Worm (Caenorhabditis elegans) whole organism, young adult: ENCODE results near the gene srw-124.

ENCODE experiments used
- B0035.1 ChIP-seq: sonication (generic microtip); optimal IDR thresholded peaks from 2 replicates; lab custom pipeline; 2016; ENCODE audit warnings: missing genetic modification characterization, mild to moderate bottlenecking, missing compliant biosample characterization, missing genotype, missing genetic modification reagents
- C17E4.6 ChIP-seq: fragments of 200-800 bp; sonication (Bioruptor generic); IDR thresholded peaks from 2 replicates; pipeline ENCODE4 v1.3.6; 2022; ENCODE audit warnings: missing genetic modification reagents, missing genetic modification characterization, missing compliant biosample characterization
- F10E7.11 ChIP-seq: sonication (generic microtip); optimal IDR thresholded peaks from 2 replicates; lab custom pipeline; 2017; ENCODE audit warnings: mild to moderate bottlenecking, missing genetic modification characterization, moderate library complexity, missing compliant biosample characterization
- F33H1.4 ChIP-seq: fragments of 200-800 bp; sonication (Bioruptor generic); IDR thresholded peaks from 2 replicates; pipeline ENCODE4 v1.3.6; 2022; ENCODE audit warnings: missing genetic modification reagents, missing genetic modification characterization, missing compliant biosample characterization
- F37B4.10 ChIP-seq: fragments of 200-800 bp; sonication (Bioruptor generic); IDR thresholded peaks from 2 replicates; pipeline ENCODE4 v1.3.6; 2022; ENCODE audit warnings: missing genetic modification characterization, missing compliant biosample characterization
- F39B2.1 ChIP-seq: fragments of 200-800 bp; sonication (Bioruptor generic); IDR thresholded peaks from 2 replicates; pipeline ENCODE4 v1.3.6; 2022; ENCODE audit warnings: missing genetic modification reagents, missing genetic modification characterization, missing compliant biosample characterization
- F49E8.2 ChIP-seq: sonication (generic microtip); optimal IDR thresholded peaks from 3 replicates; lab custom pipeline; 2017; ENCODE audit warnings: missing genetic modification characterization, mild to moderate bottlenecking, missing compliant biosample characterization, antibody characterized with exemption, moderate library complexity; ENCODE audit not compliant: insufficient read depth
- F55B11.4 ChIP-seq: sonication (generic microtip); optimal IDR thresholded peaks from 2 replicates; lab custom pipeline; 2016; ENCODE audit warnings: missing compliant biosample characterization, missing genetic modification characterization, borderline replicate concordance; ENCODE audit not compliant: insufficient read depth
- T07F8.4 ChIP-seq: sonication (generic microtip); optimal IDR thresholded peaks from 2 replicates; lab custom pipeline; 2016; ENCODE audit warnings: mild to moderate bottlenecking, missing genetic modification characterization, moderate library complexity, missing compliant biosample characterization
- T26A5.8 ChIP-seq: sonication (generic microtip); optimal IDR thresholded peaks from 2 replicates; lab custom pipeline; 2016; ENCODE audit warnings: missing genetic modification characterization, missing compliant biosample characterization
- Y53G8AR.9 ChIP-seq: fragments of 200-800 bp; sonication (Bioruptor generic); conservative IDR thresholded peaks from 2 replicates; pipeline ENCODE4 v1.3.6; 2022; ENCODE audit warnings: missing genetic modification reagents, missing genetic modification characterization, missing compliant biosample characterization
- Y67H2A.10 ChIP-seq: fragments of 200-800 bp; sonication (Bioruptor generic); conservative IDR thresholded peaks from 2 replicates; pipeline ENCODE4 v1.3.6; 2022; ENCODE audit warnings: missing genetic modification reagents, missing genetic modification characterization, missing compliant biosample characterization
- akir-1 ChIP-seq: fragments of 200-800 bp; sonication (Bioruptor generic); optimal IDR thresholded peaks from 2 replicates; lab custom pipeline; 2018; ENCODE audit warnings: mild to moderate bottlenecking, missing genetic modification characterization, moderate library complexity, missing compliant biosample characterization
- aptf-2 ChIP-seq: fragments of 200-800 bp; sonication (Bioruptor generic); conservative IDR thresholded peaks from 2 replicates; pipeline ENCODE4 v1.3.6; 2022; ENCODE audit warnings: missing genetic modification reagents, missing genetic modification characterization, missing compliant biosample characterization
- atf-7 ChIP-seq: sonication (generic microtip); optimal IDR thresholded peaks from 2 replicates; lab custom pipeline; 2017; ENCODE audit warnings: mild to moderate bottlenecking, missing genetic modification characterization, missing compliant biosample characterization
- attf-6 ChIP-seq: fragments of 200-800 bp; sonication (Bioruptor generic); IDR thresholded peaks from 2 replicates; pipeline ENCODE4 v1.3.6; 2022; ENCODE audit warnings: missing genetic modification reagents, missing genetic modification characterization, missing compliant biosample characterization
- cebp-1 ChIP-seq, 2 experiments: fragments of 200-800 bp in 1 of 2; sonication (Bioruptor generic) in 1 of 2; sonication (generic microtip) in 1 of 2; IDR thresholded peaks in 1 of 2; optimal IDR thresholded peaks in 1 of 2; 2 replicates each; pipeline versions ENCODE4 v1.3.6 to Lab custom; 2017 to 2022; ENCODE audit warnings: missing compliant biosample characterization in 2 of 2, missing genetic modification characterization in 2 of 2, mild to moderate bottlenecking in 1 of 2, missing genetic modification reagents in 1 of 2, moderate library complexity in 1 of 2
- ceh-40 ChIP-seq: fragments of 200-800 bp; sonication (Bioruptor generic); IDR thresholded peaks from 2 replicates; pipeline ENCODE4 v1.3.6; 2022; ENCODE audit warnings: missing genetic modification characterization, missing compliant biosample characterization
- ceh-58 ChIP-seq: fragments of 200-800 bp; sonication (Bioruptor generic); IDR thresholded peaks from 2 replicates; pipeline ENCODE4 v1.3.6; 2022; ENCODE audit warnings: missing genetic modification characterization, missing compliant biosample characterization
- dox-1 ChIP-seq: fragments of 200-800 bp; sonication (Bioruptor generic); IDR thresholded peaks from 2 replicates; pipeline ENCODE4 v1.3.6; 2022; ENCODE audit warnings: missing genetic modification reagents, missing genetic modification characterization, missing compliant biosample characterization
- dpl-1 ChIP-seq: fragments of 150-350 bp; optimal IDR thresholded peaks from 2 replicates; lab custom pipeline; 2014; ENCODE audit warnings: missing biosample characterization, missing genetic modification reagents, missing genetic modification characterization
- ets-4 ChIP-seq: fragments of 200-800 bp; sonication (Bioruptor generic); optimal IDR thresholded peaks from 2 replicates; lab custom pipeline; 2018; ENCODE audit warnings: mild to moderate bottlenecking, missing genetic modification characterization, missing compliant biosample characterization
- fkh-3 ChIP-seq: sonication (generic microtip); optimal IDR thresholded peaks from 2 replicates; lab custom pipeline; 2016; ENCODE audit warnings: mild to moderate bottlenecking, missing genetic modification characterization, missing compliant biosample characterization
- hlh-26 ChIP-seq: fragments of 200-800 bp; sonication (Bioruptor generic); conservative IDR thresholded peaks from 2 replicates; pipeline ENCODE4 v1.3.6; 2022; ENCODE audit warnings: missing genetic modification reagents, missing genetic modification characterization, missing compliant biosample characterization
- hrde-1 ChIP-seq: sonication (generic microtip); optimal IDR thresholded peaks from 2 replicates; lab custom pipeline; 2016; ENCODE audit warnings: missing genetic modification characterization, mild to moderate bottlenecking, missing compliant biosample characterization, moderate library complexity, missing genotype, missing genetic modification reagents, borderline replicate concordance
- lag-1 ChIP-seq: fragments of 200-800 bp; sonication (Bioruptor generic); IDR thresholded peaks from 2 replicates; pipeline ENCODE4 v1.3.6; 2022; ENCODE audit warnings: missing genetic modification reagents, missing genetic modification characterization, missing compliant biosample characterization
- let-526 ChIP-seq: fragments of 200-800 bp; sonication (Bioruptor generic); IDR thresholded peaks from 2 replicates; pipeline ENCODE4 v1.3.6; 2022; ENCODE audit warnings: missing genetic modification reagents, missing genetic modification characterization, missing compliant biosample characterization
- let-607 ChIP-seq, 2 experiments: fragments of 200-800 bp in 1 of 2; sonication (Bioruptor generic) in 1 of 2; sonication (generic microtip) in 1 of 2; optimal IDR thresholded peaks; 2 replicates each; lab custom pipeline; 2016 to 2018; ENCODE audit warnings: mild to moderate bottlenecking in 2 of 2, missing compliant biosample characterization in 2 of 2, missing genetic modification characterization in 2 of 2, moderate library complexity in 2 of 2, missing genotype in 1 of 2
- lin-35 ChIP-seq, 3 experiments: fragments of 150-350 bp in 2 of 3; sonication (generic microtip) in 1 of 3; optimal IDR thresholded peaks; 2 replicates each; lab custom pipeline; 2014 to 2018; ENCODE audit warnings: missing biosample characterization in 3 of 3, missing genetic modification characterization in 3 of 3, missing genetic modification reagents in 3 of 3
- lsl-1 ChIP-seq: fragments of 200-800 bp; sonication (Bioruptor generic); optimal IDR thresholded peaks from 2 replicates; lab custom pipeline; 2018; ENCODE audit warnings: mild to moderate bottlenecking, missing genetic modification characterization, moderate library complexity, missing compliant biosample characterization
- lsy-27 ChIP-seq: sonication (generic microtip); optimal IDR thresholded peaks from 2 replicates; lab custom pipeline; 2017; ENCODE audit warnings: missing genetic modification characterization, mild to moderate bottlenecking, missing compliant biosample characterization, antibody characterized with exemption, missing genotype, borderline replicate concordance; ENCODE audit not compliant: insufficient read depth
- madf-3 ChIP-seq: fragments of 200-800 bp; sonication (Bioruptor generic); IDR thresholded peaks from 2 replicates; pipeline ENCODE4 v1.3.6; 2022; ENCODE audit warnings: missing genetic modification reagents, missing genetic modification characterization, missing compliant biosample characterization
- madf-8 ChIP-seq: fragments of 200-800 bp; sonication (Bioruptor generic); conservative IDR thresholded peaks from 2 replicates; pipeline ENCODE4 v1.3.6; 2022; ENCODE audit warnings: missing genetic modification reagents, missing genetic modification characterization, missing compliant biosample characterization
- mxl-1 ChIP-seq: sonication (generic microtip); optimal IDR thresholded peaks from 2 replicates; lab custom pipeline; 2016; ENCODE audit warnings: missing genetic modification characterization, missing compliant biosample characterization
- nfya-1 ChIP-seq: sonication (generic microtip); optimal IDR thresholded peaks from 2 replicates; lab custom pipeline; 2017; ENCODE audit warnings: antibody characterized with exemption, missing compliant biosample characterization, missing genetic modification characterization, borderline replicate concordance; ENCODE audit not compliant: insufficient read depth
- nfya-2 ChIP-seq: fragments of 200-800 bp; sonication (Bioruptor generic); IDR thresholded peaks from 2 replicates; pipeline ENCODE4 v1.3.6; 2022; ENCODE audit warnings: missing genetic modification reagents, missing genetic modification characterization, missing compliant biosample characterization
- nfyb-1 ChIP-seq: fragments of 200-800 bp; sonication (Bioruptor generic); IDR thresholded peaks from 2 replicates; pipeline ENCODE4 v1.3.6; 2022; ENCODE audit warnings: missing genetic modification reagents, missing genetic modification characterization, missing compliant biosample characterization
- repo-1 ChIP-seq: sonication (generic microtip); optimal IDR thresholded peaks from 2 replicates; lab custom pipeline; 2017; ENCODE audit warnings: mild to moderate bottlenecking, missing genetic modification characterization, missing compliant biosample characterization
- sea-2 ChIP-seq: fragments of 200-800 bp; sonication (Bioruptor generic); IDR thresholded peaks from 2 replicates; pipeline ENCODE4 v1.3.6; 2022; ENCODE audit warnings: missing genetic modification characterization, missing compliant biosample characterization
- snpc-1.3 ChIP-seq: sonication (generic microtip); optimal IDR thresholded peaks from 2 replicates; lab custom pipeline; 2017; ENCODE audit warnings: missing genetic modification characterization, mild to moderate bottlenecking, missing compliant biosample characterization, antibody characterized with exemption, moderate library complexity, missing genotype, missing genetic modification reagents; ENCODE audit not compliant: insufficient read depth
- snpc-4 ChIP-seq, 5 experiments: fragments of 150-350 bp in 1 of 5; sonication (generic microtip) in 4 of 5; optimal IDR thresholded peaks; 2 replicates each; lab custom pipeline; 2014 to 2018; ENCODE audit warnings: missing genetic modification characterization in 5 of 5, missing biosample characterization in 3 of 5, antibody characterized with exemption in 2 of 5, mild to moderate bottlenecking in 2 of 5, missing compliant biosample characterization in 2 of 5, missing genotype in 2 of 5, moderate library complexity in 2 of 5, missing genetic modification reagents in 1 of 5
- zfh-2 ChIP-seq: fragments of 200-800 bp; sonication (Bioruptor generic); conservative IDR thresholded peaks from 2 replicates; pipeline ENCODE4 v1.3.6; 2022; ENCODE audit warnings: missing genetic modification reagents, missing genetic modification characterization, missing compliant biosample characterization
- ztf-26 ChIP-seq: sonication (generic microtip); optimal IDR thresholded peaks from 2 replicates; lab custom pipeline; 2017; ENCODE audit warnings: missing genetic modification characterization, missing compliant biosample characterization
- ztf-3 ChIP-seq: fragments of 200-800 bp; sonication (Bioruptor generic); optimal IDR thresholded peaks from 2 replicates; lab custom pipeline; 2018; ENCODE audit warnings: mild to moderate bottlenecking, missing genetic modification characterization, missing compliant biosample characterization

The srw-124 gene

ce11 chrV:2976287-2976686 is at the start of gene srw-124:
TSS of gene srw-124 (plus strand) at chrV:2976587.
- TF ChIP-seq F37B4.10 (GFP tag; lab: Robert Waterston, UW) = no peak
- TF ChIP-seq ceh-40 = no peak
- TF ChIP-seq F39B2.1 (GFP tag; lab: Robert Waterston, UW) = no peak
- no peak for TF ChIP-seq Y67H2A.10
- TF ChIP-seq Y53G8AR.9 (GFP tag; lab: Robert Waterston, UW) = no peak
- no peak for TF ChIP-seq madf-8 (GFP tag; lab: Robert Waterston, UW)
- TF ChIP-seq repo-1 (tag; lab: Kevin White, UChicago) = no peak
- TF ChIP-seq mxl-1 (tag; lab: Kevin White, UChicago) = no peak
- TF ChIP-seq sea-2 (GFP tag; lab: Robert Waterston, UW) = no peak
- TF ChIP-seq atf-7 (tag; lab: Kevin White, UChicago) = no peak
- TF ChIP-seq C17E4.6 (GFP tag; lab: Robert Waterston, UW) = no peak
- no peak for TF ChIP-seq fkh-3
- TF ChIP-seq lsl-1 (GFP tag; lab: Kevin White, UChicago) = no peak
- no peak for TF ChIP-seq lin-35 (GFP tag; optimal IDR thresholded peaks at IDR 0.05; lab: Kevin White, UChicago)

ce11 chrV:2927553-2927952 is 48.8 kb upstream of the srw-124 start, which contains the start of gene C31B8.12:
TSS of gene C31B8.12 (minus strand) at chrV:2927653.
- TF ChIP-seq madf-3 (GFP tag; lab: Robert Waterston, UW) (no peak), T07F8.4 (tag; lab: Kevin White, UChicago) (no peak), ztf-3 (no peak), F33H1.4 (no peak), let-607 (tag; optimal IDR thresholded peaks at IDR 0.05; lab: Kevin White, UChicago) (no peak), let-526 (no peak), lag-1 (GFP tag; lab: Robert Waterston, UW) (no peak), aptf-2 (GFP tag; lab: Robert Waterston, UW) (no peak), zfh-2 (no peak), atf-7 (tag; lab: Kevin White, UChicago) (no peak), C17E4.6 (GFP tag; lab: Robert Waterston, UW) (no peak), lin-35 (GFP tag; optimal IDR thresholded peaks at IDR 0.05; lab: Kevin White, UChicago) (no peak), akir-1 (GFP tag; lab: Kevin White, UChicago) (no peak), cebp-1 (GFP tag; IDR thresholded peaks at IDR 0.05; lab: Robert Waterston, UW) (no peak), cebp-1 (tag; optimal IDR thresholded peaks at IDR 0.05; lab: Kevin White, UChicago) (no peak), T26A5.8 (tag; lab: Kevin White, UChicago) (no peak), dox-1 (GFP tag; lab: Robert Waterston, UW) (no peak)

ce11 chrV:2929753-2930152 is 46.6 kb upstream of the srw-124 start, which contains the start of gene C31B8.16:
TSS of gene C31B8.16 (plus strand) at chrV:2930053.
- TF ChIP-seq ceh-58 (GFP tag; lab: Robert Waterston, UW) (no peak), snpc-4 (GFP tag; optimal IDR thresholded peaks at IDR 0.05; lab: Kevin White, UChicago) (no peak), snpc-4 (tag; optimal IDR thresholded peaks at IDR 0.05; lab: Kevin White, UChicago) (no peak), dpl-1 (no peak), nfya-1 (no peak), F49E8.2 (tag; lab: Kevin White, UChicago) (no peak), lsy-27 (tag; lab: Kevin White, UChicago) (no peak), ets-4 (GFP tag; lab: Kevin White, UChicago) (no peak), nfyb-1 (GFP tag; lab: Robert Waterston, UW) (no peak), F10E7.11 (tag; lab: Kevin White, UChicago) (no peak), B0035.1 (tag; lab: Kevin White, UChicago) (no peak), snpc-1.3 (tag; lab: Kevin White, UChicago) (no peak), hrde-1 (no peak), F55B11.4 (tag; lab: Kevin White, UChicago) (no peak), attf-6 (GFP tag; lab: Robert Waterston, UW) (no peak), ztf-26 (tag; lab: Kevin White, UChicago) (no peak), nfya-2 (no peak), hlh-26 (no peak)
